Worm (Caenorhabditis elegans): ENCODE measurements around the gene rabs-5.

rabs-5 gene

DNA sequence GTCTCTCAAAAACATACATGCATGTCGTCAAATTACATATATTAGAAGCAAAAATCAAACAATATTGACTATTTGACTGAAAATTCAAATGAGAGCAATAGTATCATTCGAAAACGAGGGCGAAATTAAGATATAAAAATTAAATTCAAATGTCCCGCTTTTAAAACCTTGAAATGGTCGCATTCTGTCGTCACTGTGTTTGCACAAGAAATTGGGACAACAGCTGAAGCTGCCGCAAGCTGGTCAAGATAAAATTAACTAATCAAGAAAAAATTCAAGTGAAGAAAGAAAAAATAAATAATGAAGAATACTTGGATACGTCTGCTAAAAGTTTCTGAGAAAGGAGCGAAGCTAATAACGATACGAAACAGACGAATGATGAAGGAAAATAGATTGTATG lies 5.2 kb upstream of the rabs-5 start:
- peak; percentile 24 for TF ChIP-seq mes-2 (tag; optimal IDR thresholded peaks at IDR 0.05; ENCODE audit: poor library complexity, severe bottlenecking)
- TF ChIP-seq pqm-1 (tag; optimal IDR thresholded peaks at IDR 0.05): no peak
- no peak for TF ChIP-seq duxl-1 (tag; optimal IDR thresholded peaks at IDR 0.05; ENCODE audit: poor library complexity)
- TF ChIP-seq D1046.2 (GFP tag; IDR thresholded peaks at IDR 0.05): no peak
- TF ChIP-seq dpl-1 (GFP tag; optimal IDR thresholded peaks at IDR 0.05): peak; percentile 51
- no peak for TF ChIP-seq daf-16 (GFP tag; optimal IDR thresholded peaks at IDR 0.05)
- TF ChIP-seq daf-16 (tag; optimal IDR thresholded peaks at IDR 0.05): peak; percentile 1
- no peak for TF ChIP-seq rbr-2 (tag; optimal IDR thresholded peaks at IDR 0.05)
- no peak for TF ChIP-seq egl-43 (GFP tag; IDR thresholded peaks at IDR 0.05)
- no peak for TF ChIP-seq daf-19 (GFP tag; conservative IDR thresholded peaks at IDR 0.05)

DNA sequence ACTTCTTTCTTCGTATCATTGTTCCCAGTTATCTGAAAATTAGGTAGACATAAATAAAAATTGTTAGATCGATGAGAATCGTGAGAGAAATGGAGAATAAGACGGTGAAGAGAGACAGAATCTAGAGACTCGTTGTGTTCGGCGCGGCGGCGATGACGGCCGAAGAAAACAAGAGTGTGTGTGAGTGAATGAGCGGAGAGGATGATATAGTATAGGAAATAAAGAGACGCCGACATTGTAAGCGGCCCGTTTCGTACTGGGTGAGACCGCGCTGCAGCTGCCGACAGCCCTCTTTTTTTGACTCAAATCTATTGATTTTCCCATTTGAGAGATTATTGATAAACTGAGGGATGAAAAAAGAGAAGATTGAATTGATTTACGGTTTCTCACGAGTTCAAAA lies 4.8 kb upstream of the rabs-5 start, which contains the start of gene Y42H9AR.4:
TSS of gene Y42H9AR.4 (minus strand) at position 32 of the 400 bp plus-strand sequence.
- no peak for TF ChIP-seq Y48G9A.11 (GFP tag; IDR thresholded peaks at IDR 0.05)
- no peak for TF ChIP-seq F49E8.2 (tag; optimal IDR thresholded peaks at IDR 0.05; ENCODE audit: borderline replicate concordance)
- TF ChIP-seq nhr-28 (tag; optimal IDR thresholded peaks at IDR 0.05): peak; percentile 53
- TF ChIP-seq ama-1 (optimal IDR thresholded peaks at IDR 0.05): no peak
- no peak for TF ChIP-seq daf-8 (GFP tag; IDR thresholded peaks at IDR 0.05)
- no peak for TF ChIP-seq lim-7 (GFP tag; IDR thresholded peaks at IDR 0.05)
- TF ChIP-seq ztf-7 (tag; optimal IDR thresholded peaks at IDR 0.05): no peak
- TF ChIP-seq zfp-3 (GFP tag; conservative IDR thresholded peaks at IDR 0.05): no peak
- no peak for TF ChIP-seq ces-1 (GFP tag; optimal IDR thresholded peaks at IDR 0.05)
- no peak for TF ChIP-seq nhr-76 (tag; optimal IDR thresholded peaks at IDR 0.05)
- 0 out of 2 replicates have a peak, but pooled peaks have one; percentile 4 for TF ChIP-seq arid-1 (GFP tag; conservative IDR thresholded peaks at IDR 0.05)
- TF ChIP-seq skn-1 (tag; optimal IDR thresholded peaks at IDR 0.05): no peak
- TF ChIP-seq lin-39 (tag; optimal IDR thresholded peaks at IDR 0.05): no peak
- TF ChIP-seq nhr-25 (tag; optimal IDR thresholded peaks at IDR 0.05; ENCODE audit: borderline replicate concordance, insufficient read depth): no peak
- peak; percentile 43 for TF ChIP-seq mep-1 (tag; optimal IDR thresholded peaks at IDR 0.05)
- TF ChIP-seq unc-62 (GFP tag; optimal IDR thresholded peaks at IDR 0.05 in 1 of 2): peak in 1 of 2 experiments; percentile 66
- TF ChIP-seq unc-62 (tag; optimal IDR thresholded peaks at IDR 0.05): no peak
- TF ChIP-seq jun-1 (tag; optimal IDR thresholded peaks at IDR 0.05): no peak
- no peak for TF ChIP-seq mdl-1 (tag; optimal IDR thresholded peaks at IDR 0.05)
- no peak for TF ChIP-seq cey-2 (tag; optimal IDR thresholded peaks at IDR 0.05; ENCODE audit: borderline replicate concordance, insufficient read depth)
- TF ChIP-seq hlh-11 (tag; optimal IDR thresholded peaks at IDR 0.05): peak; percentile 70
- TF ChIP-seq mes-2 (tag; optimal IDR thresholded peaks at IDR 0.05; ENCODE audit: poor library complexity, severe bottlenecking): peak; percentile 59
- TF ChIP-seq F10B5.3 (tag; optimal IDR thresholded peaks at IDR 0.05): no peak
- peak; percentile 65 for TF ChIP-seq mxl-3 (GFP tag; optimal IDR thresholded peaks at IDR 0.05)
- TF ChIP-seq mdt-29 (GFP tag; IDR thresholded peaks at IDR 0.05): no peak
- TF ChIP-seq nhr-48 (tag; optimal IDR thresholded peaks at IDR 0.05): peak; percentile 45
- no peak for TF ChIP-seq unc-39 (tag; optimal IDR thresholded peaks at IDR 0.05)
- TF ChIP-seq tag-97 (GFP tag; IDR thresholded peaks at IDR 0.05): no peak
- no peak for TF ChIP-seq dmd-9 (GFP tag; IDR thresholded peaks at IDR 0.05)
- no peak for TF ChIP-seq unc-130 (GFP tag; optimal IDR thresholded peaks at IDR 0.05)
- TF ChIP-seq fkh-10 (GFP tag; optimal IDR thresholded peaks at IDR 0.05): no peak
- no peak for TF ChIP-seq zag-1 (tag; optimal IDR thresholded peaks at IDR 0.05)
- no peak for TF ChIP-seq F26F4.8 (GFP tag; conservative IDR thresholded peaks at IDR 0.05)
- TF ChIP-seq vab-7 (GFP tag; IDR thresholded peaks at IDR 0.05): no peak
- TF ChIP-seq snpc-4 (tag; optimal IDR thresholded peaks at IDR 0.05): no peak
- no peak for TF ChIP-seq ZK546.5 (tag; optimal IDR thresholded peaks at IDR 0.05)
- no peak for TF ChIP-seq aly-2 (tag; optimal IDR thresholded peaks at IDR 0.05)
- no peak for TF ChIP-seq nhr-41 (GFP tag; IDR thresholded peaks at IDR 0.05)
- no peak for TF ChIP-seq daf-12 (tag; optimal IDR thresholded peaks at IDR 0.05)
- no peak for TF ChIP-seq zip-11 (GFP tag; IDR thresholded peaks at IDR 0.05)
- no peak for TF ChIP-seq lin-29 (GFP tag; IDR thresholded peaks at IDR 0.05)
- TF ChIP-seq ZK337.2 (GFP tag; IDR thresholded peaks at IDR 0.05): no peak
- TF ChIP-seq nhr-77 (tag; optimal IDR thresholded peaks at IDR 0.05): peak; percentile 3

All from whole organism, L4 larva.